Worm (Caenorhabditis elegans): ENCODE data around the gene mrps-18C.

mrps-18C gene

DNA sequence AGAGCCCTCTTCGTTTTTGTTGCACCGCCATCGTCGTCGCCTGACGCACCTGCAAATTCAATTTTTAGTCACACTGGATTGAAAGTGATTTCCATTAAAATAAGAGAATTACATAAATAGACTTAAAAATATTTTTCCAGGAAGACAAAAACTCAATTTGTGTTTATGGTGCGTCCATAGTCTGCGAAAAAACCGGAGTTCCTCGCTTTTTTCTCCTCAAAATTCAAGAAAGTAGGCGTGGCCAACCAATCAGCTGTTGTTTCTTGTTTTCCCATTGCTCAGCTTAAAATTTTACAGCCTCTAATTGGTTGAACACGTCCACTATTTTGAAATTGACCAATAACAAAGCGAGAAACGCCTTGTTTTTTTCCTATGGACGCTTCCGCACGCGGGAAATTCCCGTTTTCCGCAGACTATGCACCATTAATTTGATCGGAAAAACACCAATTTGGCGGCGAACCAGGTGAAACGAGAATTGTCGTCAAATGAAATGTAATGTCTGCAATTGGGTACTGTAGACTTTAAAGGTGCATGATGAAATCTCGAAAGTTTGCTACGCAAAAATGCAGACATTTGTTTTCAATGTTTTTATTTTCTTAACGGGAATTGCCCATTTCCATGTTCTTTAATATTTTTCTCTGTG, 49.2 kb downstream of the mrps-18C start, which contains the start of gene C27F2.7 (continued):
- TF ChIP-seq aptf-2 (GFP tag; conservative IDR thresholded peaks at IDR 0.05) (0 out of 2 replicates have a peak, but pooled peaks have one; percentile 34), K11D2.4 (GFP tag; IDR thresholded peaks at IDR 0.05) (no peak), snpc-1.1 (tag; optimal IDR thresholded peaks at IDR 0.05; ENCODE audit: insufficient read depth) (no peak), F33H1.4 (GFP tag; IDR thresholded peaks at IDR 0.05) (peak; percentile 76), B0019.2 (GFP tag; conservative IDR thresholded peaks at IDR 0.05) (peak; percentile 68; the same call in 1 of the 2 replicates), aptf-3 (GFP tag; IDR thresholded peaks at IDR 0.05) (no peak), rpc-1 (optimal IDR thresholded peaks at IDR 0.05) (no peak), rpc-1 (tag; optimal IDR thresholded peaks at IDR 0.05) (no peak), F39B2.1 (GFP tag; IDR thresholded peaks at IDR 0.05) (no peak), madf-6 (GFP tag; IDR thresholded peaks at IDR 0.05) (peak; percentile 94), dpl-1 (GFP tag; optimal IDR thresholded peaks at IDR 0.05) (peak; percentile 47), mcd-1 (GFP tag; IDR thresholded peaks at IDR 0.05) (no peak), let-526 (GFP tag; IDR thresholded peaks at IDR 0.05) (no peak), F23B12.7 (tag; optimal IDR thresholded peaks at IDR 0.05; ENCODE audit: insufficient read depth) (no peak), F22D6.2 (tag; optimal IDR thresholded peaks at IDR 0.05) (no peak), bed-2 (GFP tag; IDR thresholded peaks at IDR 0.05) (no peak), sdz-38 (tag; optimal IDR thresholded peaks at IDR 0.05) (no peak), lin-40 (tag; optimal IDR thresholded peaks at IDR 0.05) (no peak), pha-4 (tag; optimal IDR thresholded peaks at IDR 0.05) (no peak), zfh-2 (GFP tag; conservative IDR thresholded peaks at IDR 0.05) (no peak), atf-7 (tag; optimal IDR thresholded peaks at IDR 0.05) (no peak), egrh-3 (GFP tag; IDR thresholded peaks at IDR 0.05) (no peak), F37B4.10 (GFP tag; IDR thresholded peaks at IDR 0.05) (no peak), athp-1 (tag; optimal IDR thresholded peaks at IDR 0.05) (peak; percentile 67), efl-1 (GFP tag; optimal IDR thresholded peaks at IDR 0.05) (peak; percentile 82), nhr-90 (tag; optimal IDR thresholded peaks at IDR 0.05) (no peak), ets-4 (GFP tag; optimal IDR thresholded peaks at IDR 0.05) (no peak), ceh-79 (tag; optimal IDR thresholded peaks at IDR 0.05) (no peak), F57C9.4 (tag; optimal IDR thresholded peaks at IDR 0.05) (no peak), nfya-1 (tag; optimal IDR thresholded peaks at IDR 0.05; ENCODE audit: borderline replicate concordance, insufficient read depth) (no peak), hrde-1 (tag; optimal IDR thresholded peaks at IDR 0.05; ENCODE audit: borderline replicate concordance) (peak; percentile 29), gei-17 (GFP tag; optimal IDR thresholded peaks at IDR 0.05) (no peak), Y95B8A.8 (GFP tag; IDR thresholded peaks at IDR 0.05) (peak; percentile 81), ztf-26 (tag; optimal IDR thresholded peaks at IDR 0.05) (no peak), rcor-1 (GFP tag; IDR thresholded peaks at IDR 0.05) (peak; percentile 83), B0035.1 (tag; optimal IDR thresholded peaks at IDR 0.05) (no peak), nhr-120 (GFP tag; IDR thresholded peaks at IDR 0.05) (no peak), F55B11.4 (tag; optimal IDR thresholded peaks at IDR 0.05; ENCODE audit: borderline replicate concordance, insufficient read depth) (no peak), nhr-27 (tag; optimal IDR thresholded peaks at IDR 0.05) (no peak), somi-1 (GFP tag; optimal IDR thresholded peaks at IDR 0.05) (no peak), nhr-80 (tag; optimal IDR thresholded peaks at IDR 0.05) (no peak), hlh-26 (GFP tag; conservative IDR thresholded peaks at IDR 0.05) (no peak), B0336.3 (GFP tag; IDR thresholded peaks at IDR 0.05) (peak; percentile 79), lin-54 (GFP tag; optimal IDR thresholded peaks at IDR 0.05) (peak; percentile 75), ceh-40 (GFP tag; IDR thresholded peaks at IDR 0.05) (no peak), ztf-18 (tag; optimal IDR thresholded peaks at IDR 0.05) (peak; percentile 46), madf-10 (tag; optimal IDR thresholded peaks at IDR 0.05) (no peak), ztf-25 (GFP tag; IDR thresholded peaks at IDR 0.05) (0 out of 2 replicates have a peak, but pooled peaks have one; percentile 38), lag-1 (GFP tag; IDR thresholded peaks at IDR 0.05) (no peak)

Measured in whole organism, young adult.